Worm (Caenorhabditis elegans) whole organism, L4 larva: ENCODE results near the gene C05C10.2.

ENCODE experiments used
- D1046.2 ChIP-seq: fragments of 200-800 bp; sonication (Bioruptor generic); IDR thresholded peaks from 2 replicates; pipeline ENCODE4 v1.3.6; 2022; ENCODE audit warnings: missing genetic modification characterization, missing compliant biosample characterization
- F26F4.8 ChIP-seq: fragments of 200-800 bp; sonication (Bioruptor generic); conservative IDR thresholded peaks from 2 replicates; pipeline ENCODE4 v1.3.6; 2022; ENCODE audit warnings: missing genetic modification characterization, missing compliant biosample characterization
- F37D6.2 ChIP-seq: sonication (generic microtip); optimal IDR thresholded peaks from 2 replicates; lab custom pipeline; 2016; ENCODE audit warnings: mild to moderate bottlenecking, missing genetic modification characterization, missing compliant biosample characterization
- F44E2.7 ChIP-seq: fragments of 200-800 bp; sonication (Bioruptor generic); IDR thresholded peaks from 2 replicates; pipeline ENCODE4 v2.1.2; 2022; ENCODE audit warnings: missing genetic modification characterization, missing compliant biosample characterization
- R02D3.7 ChIP-seq: fragments of 150-350 bp; sonication (generic microtip); optimal IDR thresholded peaks from 3 replicates; lab custom pipeline; 2014; ENCODE audit warnings: missing biosample characterization, missing genetic modification characterization
- T20F7.1 ChIP-seq: fragments of 200-800 bp; sonication (Bioruptor generic); optimal IDR thresholded peaks from 2 replicates; lab custom pipeline; 2018; ENCODE audit warnings: mild to moderate bottlenecking, missing genetic modification characterization, missing compliant biosample characterization
- T26A8.4 ChIP-seq: fragments of 200-800 bp; sonication (Bioruptor generic); IDR thresholded peaks from 2 replicates; pipeline ENCODE4 v1.3.6; 2022; ENCODE audit warnings: missing genetic modification characterization, missing compliant biosample characterization
- Y75B8A.6 ChIP-seq: fragments of 200-800 bp; sonication (Bioruptor generic); IDR thresholded peaks from 2 replicates; pipeline ENCODE4 v1.3.6; 2022; ENCODE audit warnings: missing genetic modification reagents, missing genetic modification characterization, missing compliant biosample characterization
- aha-1 ChIP-seq: fragments of 150-350 bp; peaks from one replicate; lab custom pipeline; 2014; ENCODE audit warnings: missing biosample characterization, missing genetic modification characterization
- arid-1 ChIP-seq: fragments of 200-800 bp; sonication (Bioruptor generic); conservative IDR thresholded peaks from 2 replicates; pipeline ENCODE4 v1.3.6; 2022; ENCODE audit warnings: missing genetic modification reagents, missing genetic modification characterization, missing compliant biosample characterization
- attf-4 ChIP-seq: sonication (generic microtip); optimal IDR thresholded peaks from 3 replicates; lab custom pipeline; 2017; ENCODE audit warnings: missing biosample characterization, missing genetic modification characterization
- ceh-20 ChIP-seq: fragments of 200-800 bp; sonication (Bioruptor generic); IDR thresholded peaks from 2 replicates; pipeline ENCODE4 v1.3.6; 2022; ENCODE audit warnings: missing genetic modification reagents, missing genetic modification characterization, missing compliant biosample characterization
- ceh-62 ChIP-seq: sonication (generic microtip); optimal IDR thresholded peaks from 2 replicates; lab custom pipeline; 2017; ENCODE audit warnings: missing biosample characterization, missing genetic modification characterization
- ctbp-1 ChIP-seq: fragments of 200-800 bp; sonication (Bioruptor generic); IDR thresholded peaks from 2 replicates; pipeline ENCODE4 v1.3.6; 2022; ENCODE audit warnings: missing genetic modification reagents, missing genetic modification characterization, missing compliant biosample characterization
- daf-19 ChIP-seq: fragments of 200-800 bp; sonication (Bioruptor generic); conservative IDR thresholded peaks from 2 replicates; pipeline ENCODE4 v1.3.6; 2022; ENCODE audit warnings: missing genetic modification characterization, missing compliant biosample characterization
- dmd-6 ChIP-seq: fragments of 200-800 bp; sonication (Bioruptor generic); IDR thresholded peaks from 2 replicates; pipeline ENCODE4 v1.3.6; 2022; ENCODE audit warnings: missing genetic modification reagents, missing genetic modification characterization, missing compliant biosample characterization
- dmd-8 ChIP-seq: fragments of 200-800 bp; sonication (Bioruptor generic); IDR thresholded peaks from 2 replicates; pipeline ENCODE4 v1.3.6; 2022; ENCODE audit warnings: missing genetic modification characterization, missing compliant biosample characterization
- dmd-9 ChIP-seq: fragments of 200-800 bp; sonication (Bioruptor generic); IDR thresholded peaks from 2 replicates; pipeline ENCODE4 v1.3.6; 2022; ENCODE audit warnings: missing genetic modification reagents, missing genetic modification characterization, missing compliant biosample characterization
- dpl-1 ChIP-seq: fragments of 150-350 bp; optimal IDR thresholded peaks from 2 replicates; lab custom pipeline; 2014; ENCODE audit warnings: missing biosample characterization, missing genetic modification reagents, missing genetic modification characterization
- duxl-1 ChIP-seq: sonication (generic microtip); optimal IDR thresholded peaks from 2 replicates; lab custom pipeline; 2016; ENCODE audit warnings: mild to moderate bottlenecking, missing genetic modification characterization, moderate library complexity, missing compliant biosample characterization; ENCODE audit not compliant: poor library complexity
- dve-1 ChIP-seq: sonication (generic microtip); optimal IDR thresholded peaks from 2 replicates; lab custom pipeline; 2017; ENCODE audit warnings: antibody characterized with exemption, mild to moderate bottlenecking, missing genetic modification characterization, missing compliant biosample characterization; ENCODE audit not compliant: insufficient read depth
- egl-43 ChIP-seq: fragments of 200-800 bp; sonication (Bioruptor generic); IDR thresholded peaks from 2 replicates; pipeline ENCODE4 v1.3.6; 2022; ENCODE audit warnings: missing genetic modification reagents, missing genetic modification characterization, missing compliant biosample characterization
- fkh-10 ChIP-seq: fragments of 150-350 bp; optimal IDR thresholded peaks from 2 replicates; lab custom pipeline; 2014; ENCODE audit warnings: missing biosample characterization, missing genetic modification reagents, missing genetic modification characterization
- gei-8 ChIP-seq: fragments of 200-800 bp; sonication (Bioruptor generic); optimal IDR thresholded peaks from 2 replicates; lab custom pipeline; 2018; ENCODE audit warnings: mild to moderate bottlenecking, missing genetic modification characterization, missing compliant biosample characterization
- hif-1 ChIP-seq, 2 experiments: sonication (generic microtip); optimal IDR thresholded peaks; 2 replicates each; lab custom pipeline; 2016 to 2017; ENCODE audit warnings: missing compliant biosample characterization in 2 of 2, missing genetic modification characterization in 2 of 2, missing genetic modification reagents in 2 of 2, missing genotype in 2 of 2, mild to moderate bottlenecking in 1 of 2
- hlh-11 ChIP-seq: fragments of 200-800 bp; sonication (Bioruptor generic); optimal IDR thresholded peaks from 2 replicates; lab custom pipeline; 2018; ENCODE audit warnings: mild to moderate bottlenecking, missing genetic modification characterization, missing compliant biosample characterization
- hlh-30 ChIP-seq: sonication (generic microtip); optimal IDR thresholded peaks from 2 replicates; lab custom pipeline; 2017; ENCODE audit warnings: antibody characterized with exemption, mild to moderate bottlenecking, missing genetic modification characterization, missing compliant biosample characterization; ENCODE audit not compliant: insufficient read depth
- hmg-1.1 ChIP-seq: fragments of 200-800 bp; sonication (Bioruptor generic); IDR thresholded peaks from 2 replicates; pipeline ENCODE4 v1.3.6; 2022; ENCODE audit warnings: missing genetic modification reagents, missing genetic modification characterization, missing compliant biosample characterization
- lim-7 ChIP-seq: fragments of 200-800 bp; sonication (Bioruptor generic); IDR thresholded peaks from 2 replicates; pipeline ENCODE4 v1.3.6; 2022; ENCODE audit warnings: missing genetic modification characterization, missing compliant biosample characterization
- lin-15B ChIP-seq: fragments of 150-350 bp; sonication (generic microtip); optimal IDR thresholded peaks from 3 replicates; lab custom pipeline; 2014; ENCODE audit warnings: missing biosample characterization, missing genetic modification characterization
- lin-38 ChIP-seq: fragments of 200-800 bp; sonication (Bioruptor generic); IDR thresholded peaks from 2 replicates; pipeline ENCODE4 v1.3.6; 2022; ENCODE audit warnings: missing genetic modification reagents, missing genetic modification characterization, missing compliant biosample characterization
- lsy-2 ChIP-seq, 2 experiments: fragments of 150-350 bp in 1 of 2; sonication (generic microtip) in 1 of 2; optimal IDR thresholded peaks; 2 replicates each; lab custom pipeline; 2014 to 2017; ENCODE audit warnings: missing biosample characterization in 2 of 2, missing genetic modification characterization in 2 of 2
- mdt-29 ChIP-seq: fragments of 200-800 bp; sonication (Bioruptor generic); IDR thresholded peaks from 2 replicates; pipeline ENCODE4 v1.3.6; 2022; ENCODE audit warnings: missing genetic modification reagents, missing genetic modification characterization, missing compliant biosample characterization
- mep-1 ChIP-seq: fragments of 150-350 bp; sonication (generic microtip); optimal IDR thresholded peaks from 3 replicates; lab custom pipeline; 2014; ENCODE audit warnings: missing biosample characterization, missing genetic modification characterization
- mes-2 ChIP-seq: sonication (generic microtip); optimal IDR thresholded peaks from 2 replicates; lab custom pipeline; 2016; ENCODE audit warnings: missing genotype, mild to moderate bottlenecking, missing genetic modification characterization, missing compliant biosample characterization; ENCODE audit not compliant: poor library complexity, severe bottlenecking
- mxl-3 ChIP-seq: fragments of 200-800 bp; sonication (Bioruptor generic); optimal IDR thresholded peaks from 2 replicates; lab custom pipeline; 2018; ENCODE audit warnings: mild to moderate bottlenecking, missing genetic modification characterization, missing compliant biosample characterization
- nhr-11 ChIP-seq: fragments of 150-350 bp; optimal IDR thresholded peaks from 2 replicates; lab custom pipeline; 2014; ENCODE audit warnings: missing biosample characterization, missing genetic modification characterization
- nhr-42 ChIP-seq: fragments of 200-800 bp; sonication (Bioruptor generic); IDR thresholded peaks from 2 replicates; pipeline ENCODE4 v1.3.6; 2022; ENCODE audit warnings: missing genetic modification characterization, missing compliant biosample characterization
- nhr-76 ChIP-seq: fragments of 150-350 bp; optimal IDR thresholded peaks from 2 replicates; lab custom pipeline; 2014; ENCODE audit warnings: missing biosample characterization, missing genetic modification characterization
- pha-4 ChIP-seq, 2 experiments: fragments of 150-350 bp in 1 of 2; fragments of 200-800 bp in 1 of 2; sonication (Bioruptor generic) in 1 of 2; IDR thresholded peaks in 1 of 2; optimal IDR thresholded peaks in 1 of 2; 2 replicates each; pipeline versions ENCODE4 v1.3.6 to Lab custom; 2014 to 2022; ENCODE audit warnings: missing genetic modification characterization in 2 of 2, missing genetic modification reagents in 2 of 2, missing biosample characterization in 1 of 2, missing compliant biosample characterization in 1 of 2
- rbr-2 ChIP-seq: sonication (generic microtip); optimal IDR thresholded peaks from 2 replicates; lab custom pipeline; 2016; ENCODE audit warnings: missing genotype, missing genetic modification characterization, missing compliant biosample characterization
- snpc-4 ChIP-seq: fragments of 150-350 bp; optimal IDR thresholded peaks from 2 replicates; lab custom pipeline; 2014; ENCODE audit warnings: missing biosample characterization, missing genetic modification characterization
- tag-97 ChIP-seq: fragments of 200-800 bp; sonication (Bioruptor generic); IDR thresholded peaks from 2 replicates; pipeline ENCODE4 v1.3.6; 2022; ENCODE audit warnings: missing genetic modification characterization, missing compliant biosample characterization
- tra-1 ChIP-seq: fragments of 200-800 bp; sonication (Bioruptor generic); IDR thresholded peaks from 2 replicates; pipeline ENCODE4 v1.3.6; 2022; ENCODE audit warnings: missing genetic modification reagents, missing genetic modification characterization, missing compliant biosample characterization
- unc-130 ChIP-seq: sonication (generic microtip); optimal IDR thresholded peaks from 2 replicates; lab custom pipeline; 2016; ENCODE audit warnings: missing genetic modification reagents, missing genetic modification characterization, missing compliant biosample characterization
- unc-62 ChIP-seq, 3 experiments: fragments of 150-350 bp in 1 of 3; sonication (generic microtip); optimal IDR thresholded peaks in 2 of 3; peaks in 1 of 3; 1 replicate in 1 of 3; 2 replicates in 2 of 3; lab custom pipeline; 2014 to 2017; ENCODE audit warnings: missing biosample characterization in 3 of 3, missing genetic modification characterization in 3 of 3, missing genetic modification reagents in 3 of 3, missing genotype in 1 of 3
- zfp-2 ChIP-seq: sonication (generic microtip); optimal IDR thresholded peaks from 2 replicates; lab custom pipeline; 2016; ENCODE audit warnings: mild to moderate bottlenecking, missing genetic modification characterization, missing compliant biosample characterization
- zfp-3 ChIP-seq: fragments of 200-800 bp; sonication (Bioruptor generic); conservative IDR thresholded peaks from 2 replicates; pipeline ENCODE4 v1.3.6; 2022; ENCODE audit warnings: missing genetic modification reagents, missing genetic modification characterization, missing compliant biosample characterization
- ztf-11 ChIP-seq: fragments of 150-350 bp; optimal IDR thresholded peaks from 2 replicates; lab custom pipeline; 2014; ENCODE audit warnings: missing biosample characterization, missing genetic modification characterization
- ztf-7 ChIP-seq: fragments of 150-350 bp; optimal IDR thresholded peaks from 2 replicates; lab custom pipeline; 2014; ENCODE audit warnings: missing biosample characterization, missing genetic modification characterization

The C05C10.2 gene

DNA sequence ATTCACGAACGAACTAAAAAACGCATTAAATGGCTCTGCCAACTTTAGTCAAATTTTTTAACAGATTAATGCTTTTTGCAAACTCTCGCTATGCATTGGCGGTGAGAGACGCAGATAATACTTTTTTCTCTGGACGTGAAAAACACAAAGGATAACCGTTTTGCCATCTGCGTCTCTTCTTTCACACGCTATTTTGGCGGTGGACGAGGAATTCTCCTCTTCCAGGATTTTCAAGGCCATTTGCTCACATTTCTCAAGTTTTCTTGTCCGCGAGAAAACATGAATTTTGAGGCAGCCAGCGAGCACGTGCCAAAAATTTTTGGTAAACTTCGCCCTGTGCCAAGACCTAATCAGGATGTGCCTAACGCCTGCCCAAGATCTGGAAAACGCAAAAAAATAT is 9.0 kb downstream of the C05C10.2 start:
- no peak for TF ChIP-seq F44E2.7 (GFP tag; lab: Robert Waterston, UW)
- peak; percentile 57 for TF ChIP-seq hlh-30 (tag; lab: Kevin White, UChicago)
- no peak for TF ChIP-seq T26A8.4 (GFP tag; lab: Robert Waterston, UW)
- no peak for TF ChIP-seq attf-4 (tag; lab: Kevin White, UChicago)
- peak; percentile 44 for TF ChIP-seq hmg-1.1 (GFP tag; lab: Robert Waterston, UW)
- TF ChIP-seq dmd-8 (GFP tag; lab: Robert Waterston, UW) = 0 out of 2 replicates have a peak, but pooled peaks have one; percentile 51
- TF ChIP-seq duxl-1 (tag; lab: Kevin White, UChicago) = peak; percentile 30
- TF ChIP-seq zfp-2 (tag; lab: Kevin White, UChicago) = no peak
- peak; percentile 22 for TF ChIP-seq dpl-1
- TF ChIP-seq Y75B8A.6 (GFP tag; lab: Robert Waterston, UW) = no peak
- no peak for TF ChIP-seq pha-4 (GFP tag; IDR thresholded peaks at IDR 0.05; lab: Robert Waterston, UW)
- no peak for TF ChIP-seq pha-4 (tag; optimal IDR thresholded peaks at IDR 0.05; lab: Kevin White, UChicago)
- TF ChIP-seq lin-38 (GFP tag; lab: Robert Waterston, UW) = peak; percentile 38
- no peak for TF ChIP-seq F37D6.2 (tag; lab: Kevin White, UChicago)
- no peak for TF ChIP-seq egl-43 (GFP tag; lab: Robert Waterston, UW)
- TF ChIP-seq unc-130 = peak; percentile 21
- 0 out of 2 replicates have a peak, but pooled peaks have one; percentile 32 for TF ChIP-seq tra-1 (GFP tag; lab: Robert Waterston, UW)
- peak in 1 of 2 experiments; percentile 40 for TF ChIP-seq lsy-2 (tag; optimal IDR thresholded peaks at IDR 0.05; lab: Kevin White, UChicago)
- TF ChIP-seq rbr-2 = peak; percentile 5
- TF ChIP-seq mes-2 (tag; lab: Kevin White, UChicago) = peak; percentile 87
- no peak for TF ChIP-seq zfp-3 (GFP tag; lab: Robert Waterston, UW)
- TF ChIP-seq D1046.2 (GFP tag; lab: Robert Waterston, UW) = no peak
- no peak for TF ChIP-seq lim-7 (GFP tag; lab: Robert Waterston, UW)
- TF ChIP-seq nhr-42 (GFP tag; lab: Robert Waterston, UW) = no peak
- no peak for TF ChIP-seq lin-15B
- no peak for TF ChIP-seq nhr-76 (tag; lab: Kevin White, UChicago)
- TF ChIP-seq hlh-11 (tag; lab: Kevin White, UChicago) = no peak
- TF ChIP-seq ztf-11 (tag; lab: Kevin White, UChicago) = no peak
- no peak for TF ChIP-seq F26F4.8 (GFP tag; lab: Robert Waterston, UW)
- TF ChIP-seq T20F7.1 (GFP tag; lab: Kevin White, UChicago) = no peak
- TF ChIP-seq mxl-3 = peak; percentile 56
- TF ChIP-seq dmd-6 (GFP tag; lab: Robert Waterston, UW) = no peak; the same call in 1 of the 2 replicates
- no peak for TF ChIP-seq R02D3.7 (tag; lab: Kevin White, UChicago)
- TF ChIP-seq nhr-11 = peak; percentile 12
- TF ChIP-seq dve-1 = peak; percentile 14
- peak; percentile 21 for TF ChIP-seq mep-1 (tag; lab: Kevin White, UChicago)
- no peak for TF ChIP-seq ztf-7 (tag; lab: Kevin White, UChicago)
- peak; percentile 52 for TF ChIP-seq aha-1 (tag; lab: Kevin White, UChicago)
- TF ChIP-seq ceh-62 (tag; lab: Kevin White, UChicago) = no peak
- TF ChIP-seq gei-8 (GFP tag; lab: Kevin White, UChicago) = no peak
- no peak for TF ChIP-seq arid-1 (GFP tag; lab: Robert Waterston, UW)
- peak in 1 of 2 experiments; percentile 80 for TF ChIP-seq hif-1 (tag; optimal IDR thresholded peaks at IDR 0.05; lab: Kevin White, UChicago)
- TF ChIP-seq daf-19 (GFP tag; lab: Robert Waterston, UW) = no peak
- no peak for TF ChIP-seq ctbp-1 (GFP tag; lab: Robert Waterston, UW)
- no peak for TF ChIP-seq unc-62 (GFP tag; optimal IDR thresholded peaks at IDR 0.05 in 1 of 2; lab: Kevin White, UChicago)
- no peak for TF ChIP-seq unc-62 (tag; optimal IDR thresholded peaks at IDR 0.05; lab: Kevin White, UChicago)
- TF ChIP-seq ceh-20 (GFP tag; lab: Robert Waterston, UW) = 0 out of 2 replicates have a peak, but pooled peaks have one; percentile 52
- no peak for TF ChIP-seq mdt-29 (GFP tag; lab: Robert Waterston, UW)
- TF ChIP-seq snpc-4 = no peak
- TF ChIP-seq tag-97 (GFP tag; lab: Robert Waterston, UW) = no peak
- no peak for TF ChIP-seq dmd-9 (GFP tag; lab: Robert Waterston, UW)
- TF ChIP-seq fkh-10 = no peak
- TF ChIP-seq, all 104 proteins: peak for 18
